Worm (Caenorhabditis elegans): ENCODE data around the gene osm-5.

DNA sequence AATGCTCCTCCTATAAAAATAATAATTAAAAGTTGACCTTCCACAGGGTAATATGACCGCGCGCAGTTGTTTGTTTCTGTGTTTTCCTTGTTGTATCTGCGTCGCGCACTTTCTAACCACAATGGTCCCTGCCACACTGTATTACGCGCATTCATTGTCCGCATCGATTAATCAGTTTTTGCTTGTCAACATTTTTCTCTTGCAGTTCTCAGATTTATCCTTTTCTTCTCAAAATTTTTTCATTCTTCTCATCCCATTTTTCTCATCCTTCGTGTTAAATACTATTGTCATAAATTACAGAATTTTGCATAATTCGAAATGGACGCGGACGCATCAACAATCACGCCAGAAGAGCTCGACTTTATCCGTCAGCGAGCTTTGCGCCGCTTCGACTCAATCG, 43.5 kb upstream of the osm-5 start, which contains the start of gene pfk-1.1:
- TF ChIP-seq Y116A8C.19 (tag; optimal IDR thresholded peaks at IDR 0.05; ENCODE audit: borderline replicate concordance), result no peak
- no peak for TF ChIP-seq unc-130 (tag; optimal IDR thresholded peaks at IDR 0.05)
- no peak for TF ChIP-seq hpl-2 (GFP tag; optimal IDR thresholded peaks at IDR 0.05)
- TF ChIP-seq lsy-2 (tag; optimal IDR thresholded peaks at IDR 0.05), result no peak
- no peak for TF ChIP-seq mep-1 (tag; optimal IDR thresholded peaks at IDR 0.05)

All from whole organism, L1 larva.